Fruit fly (Drosophila melanogaster) whole organism, embryonic: Measurements from ENCODE around the gene cry.

Experiments used
- B-H1 ChIP-seq: fragments of 200-800 bp; sonication (Bioruptor generic); IDR thresholded peaks from 3 replicates; pipeline ENCODE4 v1.3.6; 2022; ENCODE audit warnings: missing biosample characterization, missing genetic modification characterization
- BEAF-32 ChIP-seq: fragments of 200-800 bp; sonication (Bioruptor generic); optimal IDR thresholded peaks from 3 replicates; lab custom pipeline; 2017; ENCODE audit warnings: missing biosample characterization, missing genetic modification characterization, mild to moderate bottlenecking, moderate library complexity, missing genetic modification reagents
- CG10959 ChIP-seq: fragments of 200-800 bp; sonication (Bioruptor generic); IDR thresholded peaks from 2 replicates; pipeline ENCODE4 v1.3.6; 2022; ENCODE audit warnings: missing biosample characterization, missing genetic modification characterization
- CG12071 ChIP-seq: fragments of 200-800 bp; sonication (Bioruptor generic); optimal IDR thresholded peaks from 3 replicates; lab custom pipeline; 2018; ENCODE audit warnings: missing biosample characterization, mild to moderate bottlenecking, missing genetic modification characterization
- CG1529 ChIP-seq: fragments of 200-800 bp; sonication (Bioruptor generic); optimal IDR thresholded peaks from 3 replicates; lab custom pipeline; 2018; ENCODE audit warnings: missing biosample characterization, missing genetic modification characterization
- CG1602 ChIP-seq: fragments of 200-800 bp; sonication (Bioruptor generic); optimal IDR thresholded peaks from 3 replicates; lab custom pipeline; 2016; ENCODE audit warnings: missing biosample characterization, missing genetic modification characterization
- CG1603 ChIP-seq: fragments of 200-800 bp; sonication (Bioruptor generic); optimal IDR thresholded peaks from 2 replicates; lab custom pipeline; 2019; ENCODE audit warnings: missing biosample characterization, mild to moderate bottlenecking, missing genetic modification characterization, moderate library complexity
- CG16815 ChIP-seq: fragments of 200-800 bp; sonication (Bioruptor generic); optimal IDR thresholded peaks from 3 replicates; lab custom pipeline; 2017; ENCODE audit warnings: missing biosample characterization, mild to moderate bottlenecking, missing genetic modification characterization
- CG17829 ChIP-seq: fragments of 200-800 bp; optimal IDR thresholded peaks from 2 replicates; lab custom pipeline; 2019; ENCODE audit warnings: missing biosample characterization, mild to moderate bottlenecking, missing genetic modification characterization, moderate library complexity
- CG2129 ChIP-seq: fragments of 200-800 bp; sonication (Bioruptor generic); IDR thresholded peaks from 2 replicates; pipeline ENCODE4 v1.3.6; 2022; ENCODE audit warnings: missing biosample characterization, missing genetic modification characterization; ENCODE audit not compliant: partially characterized antibody
- CG2199 ChIP-seq: fragments of 200-800 bp; sonication (Bioruptor generic); IDR thresholded peaks from 3 replicates; pipeline ENCODE4 v1.3.6; 2022; ENCODE audit warnings: missing biosample characterization, missing genetic modification characterization
- CG2678 ChIP-seq: fragments of 200-800 bp; sonication (Bioruptor generic); optimal IDR thresholded peaks from 3 replicates; lab custom pipeline; 2019; ENCODE audit warnings: missing biosample characterization, mild to moderate bottlenecking, missing genetic modification characterization, moderate library complexity
- CG2712 ChIP-seq: fragments of 200-800 bp; optimal IDR thresholded peaks from 3 replicates; lab custom pipeline; 2019; ENCODE audit warnings: missing biosample characterization, mild to moderate bottlenecking, missing genetic modification characterization, moderate library complexity
- CG2875 ChIP-seq: fragments of 200-800 bp; sonication (Bioruptor generic); optimal IDR thresholded peaks from 2 replicates; lab custom pipeline; 2017; ENCODE audit warnings: missing biosample characterization, mild to moderate bottlenecking, missing genetic modification characterization, missing genetic modification reagents
- CG3065 ChIP-seq: fragments of 200-800 bp; sonication (Bioruptor generic); optimal IDR thresholded peaks from 2 replicates; lab custom pipeline; 2016; ENCODE audit warnings: missing biosample characterization, missing genetic modification characterization
- CG31388 ChIP-seq: fragments of 200-800 bp; sonication (Bioruptor generic); optimal IDR thresholded peaks from 2 replicates; lab custom pipeline; 2016; ENCODE audit warnings: missing biosample characterization, missing genetic modification characterization
- CG32767 ChIP-seq: fragments of 200-800 bp; sonication (Bioruptor generic); IDR thresholded peaks from 2 replicates; pipeline ENCODE4 v1.3.6; 2022; ENCODE audit warnings: missing biosample characterization, missing genetic modification characterization
- CG3281 ChIP-seq: fragments of 200-800 bp; sonication (Bioruptor generic); optimal IDR thresholded peaks from 3 replicates; lab custom pipeline; 2017; ENCODE audit warnings: missing biosample characterization, mild to moderate bottlenecking, missing genetic modification characterization
- CG33213 ChIP-seq: fragments of 200-800 bp; sonication (Bioruptor generic); optimal IDR thresholded peaks from 3 replicates; lab custom pipeline; 2016; ENCODE audit warnings: missing biosample characterization, missing genetic modification characterization
- CG3726 ChIP-seq: fragments of 200-800 bp; sonication (Bioruptor generic); IDR thresholded peaks from 3 replicates; pipeline ENCODE4, ENCODE4 v1.3.6; 2022; ENCODE audit warnings: missing biosample characterization, missing genetic modification characterization
- Chrac-16 ChIP-seq: fragments of 200-800 bp; sonication (Bioruptor generic); optimal IDR thresholded peaks from 3 replicates; lab custom pipeline; 2016; ENCODE audit warnings: missing biosample characterization, missing genetic modification characterization
- Dek ChIP-seq: fragments of 200-800 bp; sonication (Bioruptor generic); optimal IDR thresholded peaks from 3 replicates; lab custom pipeline; 2019; ENCODE audit warnings: missing biosample characterization, mild to moderate bottlenecking, missing genetic modification characterization, moderate library complexity
- Eip74EF ChIP-seq, 2 experiments: fragments of 200-800 bp in 1 of 2; fragments of >200 bp in 1 of 2; sonication (Bioruptor generic) in 1 of 2; optimal IDR thresholded peaks; 2 replicates each; lab custom pipeline; 2017 to 2019; ENCODE audit warnings: missing biosample characterization in 2 of 2, missing genetic modification characterization in 2 of 2, mild to moderate bottlenecking in 1 of 2, moderate library complexity in 1 of 2
- Ets65A ChIP-seq: fragments of 200-800 bp; sonication (Bioruptor generic); peaks from one replicate; lab custom pipeline; 2016; ENCODE audit warnings: missing biosample characterization, missing genetic modification characterization
- HHEX ChIP-seq: fragments of 200-800 bp; sonication (Bioruptor generic); optimal IDR thresholded peaks from 3 replicates; lab custom pipeline; 2017; ENCODE audit warnings: missing biosample characterization, mild to moderate bottlenecking, missing genetic modification characterization, missing genetic modification reagents
- HLH54F ChIP-seq: fragments of 200-800 bp; sonication (Bioruptor generic); optimal IDR thresholded peaks from 3 replicates; lab custom pipeline; 2016; ENCODE audit warnings: missing biosample characterization, missing genetic modification characterization
- HmgZ ChIP-seq: fragments of 200-800 bp; sonication (Bioruptor generic); optimal IDR thresholded peaks from 2 replicates; lab custom pipeline; 2018; ENCODE audit warnings: missing biosample characterization, mild to moderate bottlenecking, missing genetic modification characterization
- Hr78 ChIP-seq, 2 experiments: fragments of 200-800 bp in 1 of 2; fragments of >200 bp in 1 of 2; sonication (Bioruptor generic) in 1 of 2; optimal IDR thresholded peaks; 2 replicates each; lab custom pipeline; 2017 to 2019; ENCODE audit warnings: missing biosample characterization in 2 of 2, missing genetic modification characterization in 2 of 2, mild to moderate bottlenecking in 1 of 2, moderate library complexity in 1 of 2
- Med ChIP-seq: fragments of 200-800 bp; sonication (Bioruptor generic); peaks from one replicate; lab custom pipeline; 2016; ENCODE audit warnings: missing biosample characterization, missing genetic modification characterization, mild to moderate bottlenecking, inconsistent platforms, moderate library complexity
- TFAM ChIP-seq: fragments of 200-800 bp; sonication (Bioruptor generic); optimal IDR thresholded peaks from 2 replicates; lab custom pipeline; 2017; ENCODE audit warnings: missing biosample characterization, missing genetic modification characterization, inconsistent platforms
- aop ChIP-seq: fragments of 200-800 bp; sonication (Bioruptor generic); IDR thresholded peaks from 2 replicates; pipeline ENCODE4 v1.3.6; 2022; ENCODE audit warnings: missing biosample characterization, missing genetic modification characterization
- ato ChIP-seq: fragments of 200-800 bp; sonication (Bioruptor generic); IDR thresholded peaks from 2 replicates; pipeline ENCODE4 v1.3.6; 2022; ENCODE audit warnings: missing biosample characterization, missing genetic modification characterization; ENCODE audit not compliant: partially characterized antibody
- gce ChIP-seq: fragments of 200-800 bp; sonication (Bioruptor generic); IDR thresholded peaks from 3 replicates; pipeline ENCODE4 v1.3.6; 2022; ENCODE audit warnings: missing biosample characterization, missing genetic modification characterization
- hbn ChIP-seq: fragments of 200-800 bp; sonication (Bioruptor generic); IDR thresholded peaks from 2 replicates; pipeline ENCODE4 v1.3.6; 2022; ENCODE audit warnings: missing biosample characterization, missing genetic modification characterization; ENCODE audit not compliant: partially characterized antibody
- luna ChIP-seq: fragments of 200-800 bp; sonication (Bioruptor generic); optimal IDR thresholded peaks from 2 replicates; lab custom pipeline; 2016; ENCODE audit warnings: missing biosample characterization, missing genetic modification characterization
- pros ChIP-seq: fragments of 200-800 bp; sonication (Bioruptor generic); optimal IDR thresholded peaks from 3 replicates; lab custom pipeline; 2019; ENCODE audit warnings: missing biosample characterization, mild to moderate bottlenecking, missing genetic modification characterization, moderate library complexity
- row ChIP-seq: fragments of 200-800 bp; sonication (Bioruptor generic); IDR thresholded peaks from 3 replicates; pipeline ENCODE4 v1.3.6; 2022; ENCODE audit warnings: missing biosample characterization, missing genetic modification characterization
- sens ChIP-seq: fragments of 200-800 bp; sonication (Bioruptor generic); peaks from one replicate; lab custom pipeline; 2016; ENCODE audit warnings: missing biosample characterization, missing genetic modification characterization
- shn ChIP-seq: fragments of 200-800 bp; sonication (Bioruptor generic); optimal IDR thresholded peaks from 3 replicates; lab custom pipeline; 2016; ENCODE audit warnings: missing biosample characterization, missing genetic modification characterization
- slou ChIP-seq: fragments of 200-800 bp; sonication (Bioruptor generic); optimal IDR thresholded peaks from 3 replicates; lab custom pipeline; 2016; ENCODE audit warnings: missing biosample characterization, missing genetic modification characterization
- slp2 ChIP-seq: fragments of 200-800 bp; sonication (Bioruptor generic); optimal IDR thresholded peaks from 2 replicates; lab custom pipeline; 2016; ENCODE audit warnings: missing biosample characterization, missing genetic modification characterization
- stc ChIP-seq: fragments of 200-800 bp; sonication (Bioruptor generic); IDR thresholded peaks from 2 replicates; pipeline ENCODE4 v1.3.6; 2022; ENCODE audit warnings: missing biosample characterization, missing genetic modification characterization
- sug ChIP-seq: fragments of 200-800 bp; optimal IDR thresholded peaks from 2 replicates; lab custom pipeline; 2019; ENCODE audit warnings: missing biosample characterization, mild to moderate bottlenecking, missing genetic modification characterization, moderate library complexity
- twi ChIP-seq: fragments of 200-800 bp; optimal IDR thresholded peaks from 2 replicates; lab custom pipeline; 2019; ENCODE audit warnings: missing biosample characterization, mild to moderate bottlenecking, missing genetic modification characterization, moderate library complexity
- tx ChIP-seq: fragments of 200-800 bp; sonication (Bioruptor generic); optimal IDR thresholded peaks from 2 replicates; lab custom pipeline; 2016; ENCODE audit warnings: missing biosample characterization, missing genetic modification characterization
- zen2 ChIP-seq: fragments of 200-800 bp; sonication (Bioruptor generic); IDR thresholded peaks from 3 replicates; pipeline ENCODE4 v1.3.6; 2022; ENCODE audit warnings: missing biosample characterization, missing genetic modification characterization; ENCODE audit not compliant: partially characterized antibody
- zfh1 ChIP-seq: fragments of 200-800 bp; sonication (Bioruptor generic); IDR thresholded peaks from 3 replicates; pipeline ENCODE4 v1.3.6; 2022; ENCODE audit warnings: missing biosample characterization, missing genetic modification characterization

Gene cry

DNA sequence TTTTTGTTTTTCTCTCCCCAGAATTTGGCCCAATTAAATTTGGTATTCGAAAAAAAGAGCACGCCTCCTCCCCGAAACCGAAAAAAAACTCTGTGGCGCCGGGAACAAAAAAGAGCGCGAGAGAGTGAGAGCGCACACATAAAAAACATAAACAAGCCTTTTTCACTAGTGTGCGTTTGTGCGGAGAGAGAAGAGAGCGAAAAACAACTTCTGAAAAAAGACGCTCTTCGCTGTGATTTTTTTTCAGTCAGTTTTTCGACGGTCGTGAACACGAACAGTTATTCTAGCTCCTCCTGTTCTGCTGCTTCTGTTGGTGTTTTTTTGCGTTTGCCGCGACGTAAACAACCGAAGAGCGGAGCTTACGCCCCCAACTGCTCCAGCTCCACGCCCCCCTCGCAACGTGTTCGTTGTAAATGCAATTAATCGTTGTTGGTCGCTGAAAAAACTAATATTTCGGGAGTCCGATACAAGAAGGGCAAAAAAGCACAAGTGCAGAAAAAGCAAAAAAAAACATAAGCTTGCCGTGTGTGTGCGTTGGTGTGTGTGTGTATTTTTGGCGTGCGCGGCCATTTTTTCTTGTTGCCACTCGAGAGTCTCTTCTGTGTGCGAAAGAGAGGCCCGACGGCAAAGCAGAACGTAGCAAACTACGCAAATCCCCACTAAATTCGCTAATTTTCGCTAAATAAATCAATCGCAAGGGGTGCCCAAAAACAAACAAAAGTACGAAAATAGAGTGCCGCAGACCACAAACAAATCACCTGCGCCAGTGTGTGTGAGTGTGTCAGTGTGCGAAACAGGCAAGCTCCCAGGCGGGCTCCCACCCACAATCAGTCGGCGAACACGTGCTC lies 47.8 kb upstream of the cry start, which contains the start of gene sqz (continued):
- peak; percentile 29; the same call in 1 of the 2 replicates for TF ChIP-seq CG2129
- 0 out of 3 replicates have a peak, but pooled peaks have one; percentile 10 for TF ChIP-seq zfh1 (GFP tag; lab: Robert Waterston, UW)
- TF ChIP-seq CG10959 (GFP tag; lab: Robert Waterston, UW): no peak
- TF ChIP-seq B-H1 (GFP tag; lab: Robert Waterston, UW): no peak; the same call in 2 of the 3 replicates
- TF ChIP-seq zen2 (GFP tag; lab: Robert Waterston, UW): 0 out of 3 replicates have a peak, but pooled peaks have one; percentile 37
- TF ChIP-seq CG32767 (GFP tag; lab: Robert Waterston, UW): peak; percentile 60; the same call in 1 of the 2 replicates
- TF ChIP-seq hbn: peak; percentile 45; the same call in 1 of the 2 replicates
- peak; percentile 30; the same call in 1 of the 2 replicates for TF ChIP-seq stc (GFP tag; lab: Robert Waterston, UW)
- peak; percentile 36 for TF ChIP-seq CG12071 (GFP tag; lab: Kevin White, UChicago)
- TF ChIP-seq CG2712 (tag; lab: Kevin White, UChicago): peak; percentile 4
- no peak for TF ChIP-seq TFAM (GFP tag; lab: Kevin White, UChicago)
- no peak for TF ChIP-seq CG1529 (GFP tag; lab: Kevin White, UChicago)
- TF ChIP-seq BEAF-32 (GFP tag; lab: Kevin White, UChicago): peak; percentile 23
- 0 out of 3 replicates have a peak, but pooled peaks have one; percentile 21 for TF ChIP-seq CG2199
- no peak for TF ChIP-seq CG31388 (GFP tag; lab: Kevin White, UChicago)
- peak; percentile 78 for TF ChIP-seq Med (GFP tag; lab: Kevin White, UChicago)

DNA sequence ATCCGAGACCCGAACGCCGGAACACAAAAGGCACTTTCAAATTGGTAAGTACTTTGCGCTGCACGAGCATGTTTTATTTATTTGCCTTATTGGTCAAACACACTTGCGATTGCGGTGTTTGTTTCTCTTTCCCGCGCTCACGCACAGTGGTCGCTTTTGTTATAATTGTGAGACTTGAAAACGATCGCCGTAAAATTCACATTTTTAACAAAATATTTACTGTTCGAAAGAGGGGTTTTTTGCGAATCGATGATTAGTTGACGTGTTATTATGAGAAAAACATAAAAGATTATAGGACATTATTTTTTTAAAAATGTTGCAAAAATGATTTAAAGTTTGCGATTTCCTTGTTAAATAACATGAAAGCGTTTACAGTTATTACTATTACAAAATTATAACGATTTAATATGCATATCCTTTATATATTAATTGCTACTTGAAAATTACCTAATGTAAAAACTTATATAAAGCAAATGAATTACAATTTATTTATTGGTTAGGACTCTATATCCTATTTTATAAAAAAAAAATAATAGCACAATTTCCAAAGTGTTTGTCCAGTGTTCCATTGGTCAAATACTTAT lies 47.0 kb upstream of the cry start:
- TF ChIP-seq sug (no peak), slou (no peak), Ets65A (GFP tag; lab: Kevin White, UChicago) (peak; percentile 92), gce (GFP tag; lab: Robert Waterston, UW) (0 out of 3 replicates have a peak, but pooled peaks have one; percentile 12), CG2875 (GFP tag; lab: Kevin White, UChicago) (no peak), sens (GFP tag; lab: Kevin White, UChicago) (peak; percentile 91), CG3065 (no peak), luna (no peak), tx (GFP tag; lab: Kevin White, UChicago) (peak; percentile 12), CG16815 (GFP tag; lab: Kevin White, UChicago) (peak; percentile 38), CG3726 (GFP tag; lab: Robert Waterston, UW) (no peak), shn (GFP tag; lab: Kevin White, UChicago) (peak; percentile 56), row (GFP tag; lab: Robert Waterston, UW) (peak; percentile 58), slp2 (no peak), CG3281 (GFP tag; lab: Kevin White, UChicago) (peak; percentile 64), twi (no peak), Hr78 (GFP tag; optimal IDR thresholded peaks at IDR 0.05; lab: Kevin White, UChicago) (no peak), zfh1 (GFP tag; lab: Robert Waterston, UW) (no peak), ato (GFP tag; lab: Robert Waterston, UW) (no peak), CG2678 (tag; lab: Kevin White, UChicago) (peak; percentile 62), HmgZ (peak; percentile 16), HHEX (GFP tag; lab: Kevin White, UChicago) (peak; percentile 38), pros (GFP tag; lab: Kevin White, UChicago) (no peak), CG1602 (peak; percentile 7), CG33213 (peak; percentile 10), CG1603 (tag; lab: Kevin White, UChicago) (peak; percentile 15), Eip74EF (GFP tag; optimal IDR thresholded peaks at IDR 0.05; lab: Kevin White, UChicago) (no peak), CG17829 (tag; lab: Kevin White, UChicago) (peak; percentile 9), Dek (no peak), aop (no peak), HLH54F (peak; percentile 28), Chrac-16 (GFP tag; lab: Kevin White, UChicago) (peak; percentile 51)
